Worm (Caenorhabditis elegans) whole organism, early embryonic: Measurements from ENCODE around the gene got-2.2.

Experiments used
- B0310.2 ChIP-seq: sonication (generic microtip); optimal IDR thresholded peaks from 2 replicates; lab custom pipeline; 2016; ENCODE audit warnings: mild to moderate bottlenecking, missing genetic modification characterization, missing compliant biosample characterization
- F13C5.2 ChIP-seq: sonication (generic microtip); optimal IDR thresholded peaks from 2 replicates; lab custom pipeline; 2017; ENCODE audit warnings: mild to moderate bottlenecking, missing genetic modification characterization, inconsistent platforms, missing compliant biosample characterization
- aly-1 ChIP-seq: sonication (generic microtip); optimal IDR thresholded peaks from 2 replicates; lab custom pipeline; 2016; ENCODE audit warnings: missing genetic modification characterization, missing compliant biosample characterization
- ama-1 ChIP-seq: fragments of 150-350 bp; optimal IDR thresholded peaks from 2 replicates; lab custom pipeline; 2014
- ceh-13 ChIP-seq: fragments of 200-800 bp; sonication (Bioruptor generic); optimal IDR thresholded peaks from 2 replicates; lab custom pipeline; 2018; ENCODE audit warnings: mild to moderate bottlenecking, missing genetic modification characterization, missing compliant biosample characterization
- ceh-36 ChIP-seq: sonication (generic microtip); optimal IDR thresholded peaks from 2 replicates; lab custom pipeline; 2016; ENCODE audit warnings: missing genetic modification characterization, inconsistent platforms, missing compliant biosample characterization
- ets-7 ChIP-seq: sonication (generic microtip); optimal IDR thresholded peaks from 2 replicates; lab custom pipeline; 2016; ENCODE audit warnings: missing genotype, missing genetic modification characterization, missing compliant biosample characterization
- flt-1 ChIP-seq: fragments of 200-800 bp; sonication (Bioruptor generic); IDR thresholded peaks from 2 replicates; pipeline ENCODE4 v1.3.6; 2022; ENCODE audit warnings: missing genetic modification characterization, missing compliant biosample characterization
- hmbx-1 ChIP-seq: sonication (generic microtip); optimal IDR thresholded peaks from 2 replicates; lab custom pipeline; 2016; ENCODE audit warnings: mild to moderate bottlenecking, missing genetic modification characterization, missing compliant biosample characterization
- hmg-4 ChIP-seq: fragments of 200-800 bp; sonication (Bioruptor generic); optimal IDR thresholded peaks from 2 replicates; lab custom pipeline; 2018; ENCODE audit warnings: mild to moderate bottlenecking, missing genetic modification characterization, missing compliant biosample characterization
- hnd-1 ChIP-seq: sonication (generic microtip); optimal IDR thresholded peaks from 2 replicates; lab custom pipeline; 2016; ENCODE audit warnings: missing genetic modification characterization, missing compliant biosample characterization
- pes-1 ChIP-seq: fragments of 200-800 bp; sonication (Bioruptor generic); IDR thresholded peaks from 2 replicates; pipeline ENCODE4 v1.3.6; 2022; ENCODE audit warnings: missing genetic modification reagents, missing genetic modification characterization, missing compliant biosample characterization
- scrt-1 ChIP-seq: fragments of 200-800 bp; sonication (Bioruptor generic); IDR thresholded peaks from 2 replicates; pipeline ENCODE4 v1.3.6; 2022; ENCODE audit warnings: missing genetic modification characterization, missing compliant biosample characterization
- sea-1 ChIP-seq: fragments of 200-800 bp; sonication (Bioruptor generic); conservative IDR thresholded peaks from 2 replicates; pipeline ENCODE4 v1.3.6; 2022; ENCODE audit warnings: missing genetic modification characterization, missing compliant biosample characterization
- tbx-11 ChIP-seq: fragments of 200-800 bp; sonication (Bioruptor generic); IDR thresholded peaks from 2 replicates; pipeline ENCODE4 v1.3.6; 2022; ENCODE audit warnings: missing genetic modification characterization, missing compliant biosample characterization
- tbx-37 ChIP-seq: fragments of 200-800 bp; sonication (Bioruptor generic); conservative IDR thresholded peaks from 2 replicates; pipeline ENCODE4 v1.3.6; 2022; ENCODE audit warnings: missing genetic modification reagents, missing genetic modification characterization, missing compliant biosample characterization
- tra-4 ChIP-seq: sonication (generic microtip); optimal IDR thresholded peaks from 2 replicates; lab custom pipeline; 2017; ENCODE audit warnings: missing genetic modification characterization, missing compliant biosample characterization

Gene got-2.2

ce11 chrX:6240640-6241033 is at the start of gene got-2.2:
TSS of gene got-2.2 (plus strand) at chrX:6240983.
- TF ChIP-seq pes-1 (GFP tag; lab: Robert Waterston, UW) = no peak

- TF ChIP-seq aly-1 (no peak), sea-1 (GFP tag; lab: Robert Waterston, UW) (no peak), ama-1 (lab: Kevin White, UChicago) (no peak), ets-7 (tag; lab: Kevin White, UChicago) (no peak), tbx-11 (no peak), tbx-37 (GFP tag; lab: Robert Waterston, UW) (no peak), ceh-36 (no peak), hmg-4 (GFP tag; lab: Kevin White, UChicago) (no peak), ceh-13 (no peak), B0310.2 (tag; lab: Kevin White, UChicago) (no peak), tra-4 (tag; lab: Kevin White, UChicago) (no peak), pes-1 (GFP tag; lab: Robert Waterston, UW) (no peak), flt-1 (no peak), F13C5.2 (tag; lab: Kevin White, UChicago) (no peak), hmbx-1 (tag; lab: Kevin White, UChicago) (no peak), scrt-1 (GFP tag; lab: Robert Waterston, UW) (no peak)
Measured at ce11 chrX:6194191-6194724, 46.5 kb upstream of the got-2.2 start, which contains the start of gene ceh-54. TSS of gene ceh-54 (minus strand) at chrX:6194241.

ce11 chrX:6196627-6197026 is 44.2 kb upstream of the got-2.2 start, which contains the start of gene daf-9:
TSS of gene daf-9 (plus strand) at chrX:6196927.
- TF ChIP-seq tbx-37 (GFP tag; lab: Robert Waterston, UW) = no peak
- TF ChIP-seq aly-1 = no peak
- TF ChIP-seq tra-4 (tag; lab: Kevin White, UChicago) = no peak
- TF ChIP-seq hmbx-1 (tag; lab: Kevin White, UChicago) = no peak
- TF ChIP-seq hnd-1 (tag; lab: Kevin White, UChicago) = no peak
- no peak for TF ChIP-seq ceh-36
- TF ChIP-seq hmg-4 (GFP tag; lab: Kevin White, UChicago) = no peak
- TF ChIP-seq ceh-13 = no peak

ce11 chrX:6201542-6201941 is 39.2 kb upstream of the got-2.2 start:
- TF ChIP-seq ets-7 (tag; lab: Kevin White, UChicago) (no peak), hmg-4 (GFP tag; lab: Kevin White, UChicago) (no peak), ceh-13 (no peak), ceh-36 (no peak), tbx-11 (no peak), tbx-37 (GFP tag; lab: Robert Waterston, UW) (no peak), tra-4 (tag; lab: Kevin White, UChicago) (no peak), ama-1 (lab: Kevin White, UChicago) (no peak), aly-1 (no peak), hmbx-1 (tag; lab: Kevin White, UChicago) (no peak), scrt-1 (GFP tag; lab: Robert Waterston, UW) (no peak), B0310.2 (tag; lab: Kevin White, UChicago) (no peak), pes-1 (GFP tag; lab: Robert Waterston, UW) (no peak)

ce11 chrX:6202809-6203208 is 38.0 kb upstream of the got-2.2 start:
- TF ChIP-seq tra-4 (tag; lab: Kevin White, UChicago) (no peak), ama-1 (lab: Kevin White, UChicago) (no peak)

- TF ChIP-seq pes-1 (GFP tag; lab: Robert Waterston, UW) (no peak), flt-1 (no peak), hmg-4 (GFP tag; lab: Kevin White, UChicago) (no peak), B0310.2 (tag; lab: Kevin White, UChicago) (no peak), ceh-36 (no peak), tra-4 (tag; lab: Kevin White, UChicago) (no peak), ama-1 (lab: Kevin White, UChicago) (no peak), ceh-13 (no peak), scrt-1 (GFP tag; lab: Robert Waterston, UW) (no peak), tbx-11 (no peak), ets-7 (tag; lab: Kevin White, UChicago) (no peak)
Measured at ce11 chrX:6203315-6203714, 37.5 kb upstream of the got-2.2 start.

ce11 chrX:6204696-6205232 is 36.0 kb upstream of the got-2.2 start, which contains the start of gene bca-1:
TSS of gene bca-1 (minus strand) at chrX:6204746.
- TF ChIP-seq ceh-13 (no peak), scrt-1 (GFP tag; lab: Robert Waterston, UW) (no peak), tra-4 (tag; lab: Kevin White, UChicago) (no peak), hmg-4 (GFP tag; lab: Kevin White, UChicago) (no peak), ceh-36 (no peak), sea-1 (GFP tag; lab: Robert Waterston, UW) (no peak), hmbx-1 (tag; lab: Kevin White, UChicago) (no peak)

ce11 chrX:6205325-6205724 is 35.5 kb upstream of the got-2.2 start:
- no peak for TF ChIP-seq sea-1 (GFP tag; lab: Robert Waterston, UW)
- no peak for TF ChIP-seq F13C5.2 (tag; lab: Kevin White, UChicago)
- TF ChIP-seq ceh-36 = no peak
